Worm (Caenorhabditis elegans) whole organism, L1 larva: Measurements from ENCODE around the gene srp-2.

ENCODE experiments used
- efl-1 ChIP-seq, 4 experiments: fragments of 150-350 bp; optimal IDR thresholded peaks in 3 of 4; peaks in 1 of 4; 1 replicate in 1 of 4; 2 replicates in 3 of 4; lab custom pipeline; 2014; ENCODE audit warnings: missing biosample characterization in 2 of 4, missing genetic modification characterization in 2 of 4, missing genetic modification reagents in 2 of 4
- egl-27 ChIP-seq, 2 experiments: fragments of 150-350 bp in 1 of 2; sonication (generic microtip); optimal IDR thresholded peaks; 3 replicates each; lab custom pipeline; 2017 to 2018; ENCODE audit warnings: missing biosample characterization in 2 of 2, missing genetic modification characterization in 2 of 2, missing genetic modification reagents in 2 of 2
- hlh-17 ChIP-seq: fragments of 200-800 bp; sonication (Bioruptor generic); optimal IDR thresholded peaks from 2 replicates; lab custom pipeline; 2018; ENCODE audit warnings: missing genetic modification characterization, mild to moderate bottlenecking, missing compliant biosample characterization, moderate library complexity, borderline replicate concordance
- unc-98 ChIP-seq: fragments of 200-800 bp; sonication (Bioruptor generic); IDR thresholded peaks from 2 replicates; pipeline ENCODE4 v1.3.6; 2022; ENCODE audit warnings: missing genetic modification characterization, missing compliant biosample characterization
- ztf-4 ChIP-seq: fragments of 150-350 bp; optimal IDR thresholded peaks from 2 replicates; lab custom pipeline; 2014; ENCODE audit warnings: missing biosample characterization, missing genetic modification characterization

DNA sequence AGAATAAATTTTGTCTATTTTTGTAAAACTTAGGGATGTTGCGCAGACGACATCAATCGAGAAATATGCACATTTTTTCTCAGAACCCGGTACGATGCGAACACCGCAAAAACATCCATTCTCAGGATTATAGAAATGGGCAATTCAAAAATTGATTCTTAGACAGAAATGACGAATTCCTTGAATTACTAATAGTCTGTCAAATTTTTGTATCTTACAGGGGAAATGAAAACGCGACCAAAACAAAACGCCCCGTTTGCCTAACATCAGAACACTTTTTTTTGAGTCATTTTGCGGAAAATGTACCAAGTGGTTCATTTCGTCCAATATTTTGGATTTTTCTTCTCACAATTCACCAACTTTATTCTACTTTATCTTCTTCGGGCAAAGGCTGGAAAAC is 19.1 kb upstream of the srp-2 start, which contains the start of gene str-134:
- TF ChIP-seq ztf-4 (tag; lab: Kevin White, UChicago): no peak
- no peak for TF ChIP-seq efl-1 (optimal IDR thresholded peaks at IDR 0.05; lab: Kevin White, UChicago)
- no peak for TF ChIP-seq efl-1 (GFP tag; optimal IDR thresholded peaks at IDR 0.05 in 1 of 2; lab: Kevin White, UChicago)
- TF ChIP-seq hlh-17 (GFP tag; lab: Kevin White, UChicago): no peak
- TF ChIP-seq unc-98 (GFP tag; lab: Robert Waterston, UW): no peak
- TF ChIP-seq egl-27 (tag; optimal IDR thresholded peaks at IDR 0.05; lab: Kevin White, UChicago): no peak
